Worm (Caenorhabditis elegans): ENCODE measurements around the gene nspd-3.

nspd-3 gene

ce11 chrIV:5188051-5188450 is 25.2 kb upstream of the nspd-3 start:
- TF ChIP-seq C08G9.2 (tag; optimal IDR thresholded peaks at IDR 0.05) (peak; percentile 20), ceh-22 (tag; optimal IDR thresholded peaks at IDR 0.05) (no peak)

- no peak for TF ChIP-seq dmd-4 (tag; optimal IDR thresholded peaks at IDR 0.05; ENCODE audit: borderline replicate concordance)
- TF ChIP-seq sox-4 (tag; optimal IDR thresholded peaks at IDR 0.05): no peak
- no peak for TF ChIP-seq ahr-1 (tag; optimal IDR thresholded peaks at IDR 0.05)
- TF ChIP-seq madf-2 (tag; optimal IDR thresholded peaks at IDR 0.05): no peak
- TF ChIP-seq ceh-45 (GFP tag; IDR thresholded peaks at IDR 0.05): no peak
- TF ChIP-seq K02D7.2 (tag; optimal IDR thresholded peaks at IDR 0.05): no peak
- no peak for TF ChIP-seq nhr-11 (tag; optimal IDR thresholded peaks at IDR 0.05)
These were observed 23.8 kb upstream of the nspd-3 start, which contains the start of the genes W03F8.6 and mtrf-1L for ce11 chrIV:5186480-5187205. Gene W03F8.6, minus strand, starts transcription at chrIV:5186580. Gene mtrf-1L, plus strand, starts transcription at chrIV:5187155.

ce11 chrIV:5183755-5184166 is 20.9 kb upstream of the nspd-3 start, which contains the start of gene W03F8.4:
Gene W03F8.4, plus strand, starts transcription at chrIV:5184123.
- TF ChIP-seq hlh-15 (tag; optimal IDR thresholded peaks at IDR 0.05) (no peak), C08G9.2 (tag; optimal IDR thresholded peaks at IDR 0.05) (peak; percentile 8), che-1 (tag; optimal IDR thresholded peaks at IDR 0.05) (peak; percentile 37), sox-4 (tag; optimal IDR thresholded peaks at IDR 0.05) (no peak), tbx-7 (tag; optimal IDR thresholded peaks at IDR 0.05) (no peak), elt-4 (tag; optimal IDR thresholded peaks at IDR 0.05) (no peak), syd-9 (tag; optimal IDR thresholded peaks at IDR 0.05) (no peak), ref-2 (tag; optimal IDR thresholded peaks at IDR 0.05) (peak; percentile 69), F13H6.1 (tag; optimal IDR thresholded peaks at IDR 0.05) (no peak), ama-1 (optimal IDR thresholded peaks at IDR 0.05) (peak; percentile 89), odd-2 (tag; optimal IDR thresholded peaks at IDR 0.05) (no peak), pag-3 (tag; optimal IDR thresholded peaks at IDR 0.05; ENCODE audit: borderline replicate concordance) (no peak), ceh-34 (tag; optimal IDR thresholded peaks at IDR 0.05) (peak; percentile 64), ceh-9 (tag; optimal IDR thresholded peaks at IDR 0.05) (no peak), nhr-232 (tag; optimal IDR thresholded peaks at IDR 0.05) (no peak), ceh-19 (GFP tag; optimal IDR thresholded peaks at IDR 0.05) (no peak), hlh-13 (GFP tag; optimal IDR thresholded peaks at IDR 0.05) (no peak), unc-3 (GFP tag; conservative IDR thresholded peaks at IDR 0.05) (no peak), unc-3 (tag; optimal IDR thresholded peaks at IDR 0.05) (peak; percentile 8), ceh-24 (tag; optimal IDR thresholded peaks at IDR 0.05) (no peak), ttx-3 (tag; optimal IDR thresholded peaks at IDR 0.05) (peak; percentile 33), pat-9 (tag; optimal IDR thresholded peaks at IDR 0.05) (peak; percentile 30), dve-1 (tag; optimal IDR thresholded peaks at IDR 0.05) (no peak), sdc-2 (tag; optimal IDR thresholded peaks at IDR 0.05) (peak; percentile 16), K09A11.1 (tag; optimal IDR thresholded peaks at IDR 0.05; ENCODE audit: insufficient read depth) (no peak), hlh-6 (tag; optimal IDR thresholded peaks at IDR 0.05) (no peak), C38D4.7 (GFP tag; optimal IDR thresholded peaks at IDR 0.05) (no peak), Y22D7AL.16 (tag; optimal IDR thresholded peaks at IDR 0.05) (no peak), dmd-4 (tag; optimal IDR thresholded peaks at IDR 0.05; ENCODE audit: borderline replicate concordance) (no peak), ahr-1 (tag; optimal IDR thresholded peaks at IDR 0.05) (no peak), ceh-18 (tag; optimal IDR thresholded peaks at IDR 0.05) (peak; percentile 53), npax-4 (tag; optimal IDR thresholded peaks at IDR 0.05) (no peak), nhr-11 (tag; optimal IDR thresholded peaks at IDR 0.05) (no peak), lin-11 (tag; optimal IDR thresholded peaks at IDR 0.05) (peak; percentile 26), fkh-10 (GFP tag; optimal IDR thresholded peaks at IDR 0.05) (no peak), ceh-6 (GFP tag; optimal IDR thresholded peaks at IDR 0.05) (no peak), pax-1 (tag; optimal IDR thresholded peaks at IDR 0.05) (no peak), ztf-16 (tag; optimal IDR thresholded peaks at IDR 0.05) (no peak), ceh-45 (GFP tag; IDR thresholded peaks at IDR 0.05) (0 out of 2 replicates have a peak, but pooled peaks have one; percentile 57), ceh-2 (tag; optimal IDR thresholded peaks at IDR 0.05) (peak; percentile 35), unc-55 (GFP tag; optimal IDR thresholded peaks at IDR 0.05) (no peak), unc-42 (tag; optimal IDR thresholded peaks at IDR 0.05) (peak; percentile 58), ceh-14 (tag; optimal IDR thresholded peaks at IDR 0.05) (peak; percentile 3), ceh-22 (tag; optimal IDR thresholded peaks at IDR 0.05) (no peak), pros-1 (tag; optimal IDR thresholded peaks at IDR 0.05) (peak; percentile 31)
